Fruit fly (Drosophila melanogaster): ENCODE data around the gene CG42779.

The CG42779 gene

dm6 chr3R:17072526-17073114 lies 48.8 kb upstream of the CG42779 start, which contains the start of the genes Ns1 and mRpS11 (continued):
- TF ChIP-seq CG8290 (GFP tag; optimal IDR thresholded peaks at IDR 0.05) (no peak), CG8290 (tag; optimal IDR thresholded peaks at IDR 0.05) (peak in 1 of 2 experiments; percentile 72), Atf6 (GFP tag; IDR thresholded peaks at IDR 0.05) (0 out of 2 replicates have a peak, but pooled peaks have one; percentile 7), CG3281 (GFP tag; optimal IDR thresholded peaks at IDR 0.05) (peak; percentile 34), h (optimal IDR thresholded peaks at IDR 0.05) (no peak), Asciz (GFP tag; optimal IDR thresholded peaks at IDR 0.05) (no peak), CG10209 (GFP tag; optimal IDR thresholded peaks at IDR 0.05) (no peak), CG6854 (GFP tag; optimal IDR thresholded peaks at IDR 0.05) (no peak), gcm2 (GFP tag; optimal IDR thresholded peaks at IDR 0.05) (no peak), Jarid2 (GFP tag; optimal IDR thresholded peaks at IDR 0.05) (no peak), Kr (GFP tag; optimal IDR thresholded peaks at IDR 0.05) (no peak), CG4424 (GFP tag; optimal IDR thresholded peaks at IDR 0.05) (peak; percentile 37), unpg (GFP tag; optimal IDR thresholded peaks at IDR 0.05) (no peak), CG5245 (GFP tag; optimal IDR thresholded peaks at IDR 0.05) (no peak), tx (GFP tag; optimal IDR thresholded peaks at IDR 0.05) (peak; percentile 33), ham (GFP tag; IDR thresholded peaks at IDR 0.05) (no peak), tin (GFP tag; optimal IDR thresholded peaks at IDR 0.05) (peak; percentile 11), CG8388 (GFP tag; optimal IDR thresholded peaks at IDR 0.05) (no peak), gsb (GFP tag; IDR thresholded peaks at IDR 0.05) (no peak), Sin3A (optimal IDR thresholded peaks at IDR 0.05) (peak; percentile 79), gce (GFP tag; IDR thresholded peaks at IDR 0.05) (no peak), hb (GFP tag; IDR thresholded peaks at IDR 0.05; ENCODE audit: partially characterized antibody) (no peak), grn (GFP tag; optimal IDR thresholded peaks at IDR 0.05) (no peak), fd102C (GFP tag; optimal IDR thresholded peaks at IDR 0.05) (no peak), so (GFP tag; IDR thresholded peaks at IDR 0.05) (no peak), ci (GFP tag; IDR thresholded peaks at IDR 0.05) (0 out of 3 replicates have a peak, but pooled peaks have one; percentile 54), lilli (GFP tag; optimal IDR thresholded peaks at IDR 0.05) (peak; percentile 24), Hsf (GFP tag; optimal IDR thresholded peaks at IDR 0.05) (peak; percentile 35), bowl (GFP tag; IDR thresholded peaks at IDR 0.05) (no peak), Six4 (GFP tag; optimal IDR thresholded peaks at IDR 0.05) (no peak), slp2 (GFP tag; optimal IDR thresholded peaks at IDR 0.05) (no peak), CG13296 (GFP tag; optimal IDR thresholded peaks at IDR 0.05) (peak; percentile 29), otp (GFP tag; IDR thresholded peaks at IDR 0.05) (peak; percentile 15; the same call in 1 of the 3 replicates), CG10654 (GFP tag; optimal IDR thresholded peaks at IDR 0.05) (no peak), knrl (GFP tag; IDR thresholded peaks at IDR 0.05; ENCODE audit: partially characterized antibody) (peak; percentile 30; the same call in 1 of the 3 replicates), CG11695 (GFP tag; IDR thresholded peaks at IDR 0.05) (no peak), B-H2 (GFP tag; optimal IDR thresholded peaks at IDR 0.05) (peak; percentile 68), CG16815 (GFP tag; optimal IDR thresholded peaks at IDR 0.05) (no peak), CG14965 (GFP tag; optimal IDR thresholded peaks at IDR 0.05; ENCODE audit: borderline replicate concordance) (no peak), usp (GFP tag; optimal IDR thresholded peaks at IDR 0.05) (no peak), pan (optimal IDR thresholded peaks at IDR 0.05) (no peak), pan (GFP tag; optimal IDR thresholded peaks at IDR 0.05 in 1 of 2, IDR thresholded peaks at IDR 0.05 in 1 of 2) (no peak), cg (GFP tag; optimal IDR thresholded peaks at IDR 0.05) (no peak), Bgb (GFP tag; IDR thresholded peaks at IDR 0.05; ENCODE audit: partially characterized antibody) (peak; percentile 43; the same call in 1 of the 2 replicates), ATbp (GFP tag; optimal IDR thresholded peaks at IDR 0.05) (no peak), Dbx (GFP tag; IDR thresholded peaks at IDR 0.05) (peak; percentile 61; the same call in 2 of the 3 replicates), Bdp1 (GFP tag; optimal IDR thresholded peaks at IDR 0.05) (no peak), CG31441 (GFP tag; IDR thresholded peaks at IDR 0.05) (no peak), CG1647 (GFP tag; optimal IDR thresholded peaks at IDR 0.05) (no peak), Hr39 (optimal IDR thresholded peaks at IDR 0.05) (no peak), zfh1 (GFP tag; IDR thresholded peaks at IDR 0.05) (0 out of 3 replicates have a peak, but pooled peaks have one; percentile 22), en (GFP tag; optimal IDR thresholded peaks at IDR 0.05) (no peak)

Measured in whole organism, embryonic.